Fruit fly (Drosophila melanogaster) whole organism, prepupa: ENCODE measurements around the gene PolD1.

Source experiments
- CG10631 ChIP-seq: fragments of 200-800 bp; sonication (Bioruptor generic); optimal IDR thresholded peaks from 2 replicates; lab custom pipeline; 2016; ENCODE audit warnings: missing biosample characterization, missing genetic modification characterization
- CG10669 ChIP-seq: fragments of 200-800 bp; sonication (Bioruptor generic); optimal IDR thresholded peaks from 3 replicates; lab custom pipeline; 2018; ENCODE audit warnings: missing biosample characterization, mild to moderate bottlenecking, missing genetic modification characterization, moderate library complexity
- CG11762 ChIP-seq: fragments of 200-800 bp; sonication (Bioruptor generic); optimal IDR thresholded peaks from 3 replicates; lab custom pipeline; 2016; ENCODE audit warnings: missing biosample characterization, missing genetic modification characterization; ENCODE audit not compliant: insufficient read depth
- CG11902 ChIP-seq: fragments of 200-800 bp; sonication (Bioruptor generic); optimal IDR thresholded peaks from 3 replicates; lab custom pipeline; 2016; ENCODE audit warnings: missing biosample characterization, missing genetic modification characterization
- CG15336 ChIP-seq: fragments of 200-800 bp; sonication (Bioruptor generic); IDR thresholded peaks from 2 replicates; pipeline ENCODE4 v1.3.6; 2022; ENCODE audit warnings: missing biosample characterization, missing genetic modification characterization
- CG1621 ChIP-seq: fragments of 200-800 bp; sonication (Bioruptor generic); optimal IDR thresholded peaks from 3 replicates; lab custom pipeline; 2018; ENCODE audit warnings: missing biosample characterization, mild to moderate bottlenecking, missing genetic modification characterization
- CG16779 ChIP-seq: fragments of 200-800 bp; sonication (Bioruptor generic); optimal IDR thresholded peaks from 3 replicates; lab custom pipeline; 2017; ENCODE audit warnings: missing biosample characterization, mild to moderate bottlenecking, missing genetic modification characterization
- CG4318 ChIP-seq: fragments of 200-800 bp; sonication (Bioruptor generic); optimal IDR thresholded peaks from 3 replicates; lab custom pipeline; 2017; ENCODE audit warnings: missing biosample characterization, mild to moderate bottlenecking, missing genetic modification characterization
- CG6854 ChIP-seq: fragments of 200-800 bp; sonication (Bioruptor generic); optimal IDR thresholded peaks from 2 replicates; lab custom pipeline; 2017; ENCODE audit warnings: missing biosample characterization, mild to moderate bottlenecking, missing genetic modification characterization
- CG7368 ChIP-seq: fragments of 200-800 bp; sonication (Bioruptor generic); optimal IDR thresholded peaks from 3 replicates; lab custom pipeline; 2016; ENCODE audit warnings: missing biosample characterization, missing genetic modification characterization
- CG8319 ChIP-seq: fragments of 200-800 bp; sonication (Bioruptor generic); optimal IDR thresholded peaks from 3 replicates; lab custom pipeline; 2016; ENCODE audit warnings: missing biosample characterization, missing genetic modification characterization
- CG8632 ChIP-seq: fragments of 200-800 bp; sonication (Bioruptor generic); optimal IDR thresholded peaks from 3 replicates; lab custom pipeline; 2016; ENCODE audit warnings: missing biosample characterization, missing genetic modification characterization
- CG9139 ChIP-seq: fragments of 200-800 bp; sonication (Bioruptor generic); optimal IDR thresholded peaks from 3 replicates; lab custom pipeline; 2017; ENCODE audit warnings: missing biosample characterization, mild to moderate bottlenecking, missing genetic modification characterization
- Eip78C ChIP-seq: fragments of 200-800 bp; sonication (Bioruptor generic); peaks from one replicate; lab custom pipeline; 2016; ENCODE audit warnings: missing biosample characterization, missing genetic modification characterization
- Eip93F ChIP-seq: fragments of 200-800 bp; sonication (Bioruptor generic); optimal IDR thresholded peaks from 2 replicates; lab custom pipeline; 2016; ENCODE audit warnings: missing biosample characterization, mild to moderate bottlenecking, missing genetic modification characterization
- Ets21C ChIP-seq: fragments of 200-800 bp; sonication (Bioruptor generic); optimal IDR thresholded peaks from 3 replicates; lab custom pipeline; 2016; ENCODE audit warnings: missing biosample characterization, missing genetic modification characterization
- Ets96B ChIP-seq: fragments of 200-800 bp; optimal IDR thresholded peaks from 2 replicates; lab custom pipeline; 2019; ENCODE audit warnings: missing biosample characterization, mild to moderate bottlenecking, missing genetic modification characterization, moderate library complexity
- Gug ChIP-seq: fragments of 200-800 bp; sonication (Bioruptor generic); IDR thresholded peaks from 2 replicates; pipeline ENCODE4 v1.3.6; 2022; ENCODE audit warnings: missing biosample characterization, missing genetic modification characterization
- Hr38 ChIP-seq: sonication (Bioruptor generic); optimal IDR thresholded peaks from 2 replicates; lab custom pipeline; 2016; ENCODE audit warnings: missing biosample characterization, missing genetic modification characterization
- Lpt ChIP-seq: fragments of 200-800 bp; sonication (Bioruptor generic); optimal IDR thresholded peaks from 3 replicates; lab custom pipeline; 2016; ENCODE audit warnings: missing biosample characterization, missing genetic modification characterization
- Met ChIP-seq: fragments of 200-800 bp; sonication (Bioruptor generic); optimal IDR thresholded peaks from 3 replicates; lab custom pipeline; 2016; ENCODE audit warnings: missing biosample characterization, missing genetic modification characterization
- OdsH ChIP-seq: fragments of 200-800 bp; sonication (Bioruptor generic); optimal IDR thresholded peaks from 3 replicates; lab custom pipeline; 2016; ENCODE audit warnings: missing biosample characterization, missing genetic modification characterization
- Sox102F ChIP-seq: fragments of 200-800 bp; sonication (Bioruptor generic); optimal IDR thresholded peaks from 2 replicates; lab custom pipeline; 2016; ENCODE audit warnings: missing biosample characterization, mild to moderate bottlenecking, missing genetic modification characterization
- Sox15 ChIP-seq: fragments of 200-800 bp; sonication (Bioruptor generic); optimal IDR thresholded peaks from 3 replicates; lab custom pipeline; 2016; ENCODE audit warnings: missing biosample characterization, missing genetic modification characterization
- achi ChIP-seq: fragments of 200-800 bp; sonication (Bioruptor generic); optimal IDR thresholded peaks from 3 replicates; lab custom pipeline; 2016; ENCODE audit warnings: missing biosample characterization, missing genetic modification characterization
- acj6 ChIP-seq: fragments of 200-800 bp; sonication (Bioruptor generic); optimal IDR thresholded peaks from 3 replicates; lab custom pipeline; 2016; ENCODE audit warnings: missing biosample characterization, missing genetic modification characterization
- eg ChIP-seq: fragments of 200-800 bp; sonication (Bioruptor generic); IDR thresholded peaks from 3 replicates; pipeline ENCODE4 v1.3.6; 2022; ENCODE audit warnings: missing biosample characterization, missing genetic modification characterization
- esn ChIP-seq: fragments of 200-800 bp; sonication (Bioruptor generic); optimal IDR thresholded peaks from 2 replicates; lab custom pipeline; 2016; ENCODE audit warnings: missing biosample characterization, mild to moderate bottlenecking, missing genetic modification characterization, moderate library complexity
- fkh ChIP-seq: fragments of 200-800 bp; sonication (Bioruptor generic); optimal IDR thresholded peaks from 3 replicates; lab custom pipeline; 2017; ENCODE audit warnings: missing biosample characterization, mild to moderate bottlenecking, missing genetic modification characterization, moderate library complexity
- net ChIP-seq: fragments of 200-800 bp; sonication (Bioruptor generic); optimal IDR thresholded peaks from 3 replicates; lab custom pipeline; 2016; ENCODE audit warnings: missing biosample characterization, missing genetic modification characterization
- salr ChIP-seq, 2 experiments: fragments of 200-800 bp; sonication (Bioruptor generic); optimal IDR thresholded peaks; 3 replicates each; lab custom pipeline; 2016 to 2018; ENCODE audit warnings: missing biosample characterization in 2 of 2, missing genetic modification characterization in 2 of 2, mild to moderate bottlenecking in 1 of 2
- spab ChIP-seq: fragments of 200-800 bp; sonication (Bioruptor generic); optimal IDR thresholded peaks from 2 replicates; lab custom pipeline; 2017; ENCODE audit warnings: missing biosample characterization, mild to moderate bottlenecking, missing genetic modification characterization, missing genetic modification reagents
- ss ChIP-seq, 2 experiments: fragments of 200-800 bp; sonication (Bioruptor generic); optimal IDR thresholded peaks; 2 replicates in 1 of 2; 3 replicates in 1 of 2; lab custom pipeline; 2017 to 2018; ENCODE audit warnings: mild to moderate bottlenecking in 2 of 2, missing biosample characterization in 2 of 2, missing genetic modification characterization in 2 of 2, moderate library complexity in 1 of 2
- svp ChIP-seq: fragments of 200-800 bp; sonication (Bioruptor generic); peaks from one replicate; lab custom pipeline; 2016; ENCODE audit warnings: missing biosample characterization, missing genetic modification characterization
- topi ChIP-seq: fragments of 200-800 bp; sonication (Bioruptor generic); optimal IDR thresholded peaks from 3 replicates; lab custom pipeline; 2016; ENCODE audit warnings: missing biosample characterization, missing genetic modification characterization
- vri ChIP-seq: fragments of 200-800 bp; sonication (Bioruptor generic); optimal IDR thresholded peaks from 3 replicates; lab custom pipeline; 2016; ENCODE audit warnings: missing biosample characterization, mild to moderate bottlenecking, missing genetic modification characterization

PolD1 gene

DNA sequence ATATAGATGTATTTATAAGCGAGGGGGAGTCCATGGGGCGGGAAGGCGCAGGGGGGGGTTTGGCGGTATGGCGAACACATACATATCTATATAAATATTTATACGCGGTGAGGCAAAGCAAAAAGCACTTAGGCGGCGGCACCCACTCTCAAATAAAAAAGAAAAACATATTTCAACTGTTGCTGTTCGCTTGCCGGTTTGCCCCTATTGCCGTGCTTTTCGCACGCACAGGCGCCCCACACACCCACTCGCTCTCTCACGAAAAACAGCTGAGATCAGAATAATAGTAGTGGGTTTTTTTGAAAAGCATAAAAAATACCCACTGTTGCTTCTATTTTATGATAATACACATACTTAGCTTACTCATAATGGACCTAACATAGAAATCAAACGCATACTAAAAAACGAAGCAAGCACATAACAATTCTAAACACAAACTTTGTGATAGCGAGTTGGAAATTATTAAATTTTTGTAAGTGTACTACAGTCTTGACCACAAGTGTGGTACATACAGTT, 13.6 kb upstream of the PolD1 start (continued):
- peak; percentile 76 for TF ChIP-seq Lpt (GFP tag; lab: Kevin White, UChicago)
- no peak for TF ChIP-seq ss (GFP tag; optimal IDR thresholded peaks at IDR 0.05; lab: Kevin White, UChicago)
- TF ChIP-seq CG4318 = peak; percentile 61
- TF ChIP-seq CG10631 (GFP tag; lab: Kevin White, UChicago) = peak; percentile 23
- peak; percentile 48 for TF ChIP-seq esn (GFP tag; lab: Kevin White, UChicago)
- TF ChIP-seq CG11902 (GFP tag; lab: Kevin White, UChicago) = no peak
- no peak for TF ChIP-seq CG1621 (tag; lab: Kevin White, UChicago)
- TF ChIP-seq CG15336 (GFP tag; lab: Robert Waterston, UW) = peak; percentile 91
- TF ChIP-seq salr (GFP tag; optimal IDR thresholded peaks at IDR 0.05; lab: Kevin White, UChicago) = peak in 1 of 2 experiments; percentile 60
- TF ChIP-seq vri = peak; percentile 59
- TF ChIP-seq Sox15 = peak; percentile 23
- TF ChIP-seq Hr38 (GFP tag; lab: Kevin White, UChicago) = peak; percentile 16
- no peak for TF ChIP-seq CG16779 (tag; lab: Kevin White, UChicago)
- peak; percentile 70 for TF ChIP-seq OdsH (GFP tag; lab: Kevin White, UChicago)
- no peak for TF ChIP-seq CG10669 (GFP tag; lab: Kevin White, UChicago)
- TF ChIP-seq topi (GFP tag; lab: Kevin White, UChicago) = peak; percentile 16
- peak; percentile 67 for TF ChIP-seq achi (GFP tag; lab: Kevin White, UChicago)
- TF ChIP-seq Ets21C (GFP tag; lab: Kevin White, UChicago) = no peak
- TF ChIP-seq Gug (GFP tag; lab: Robert Waterston, UW) = peak; percentile 60
- no peak for TF ChIP-seq CG6854
- TF ChIP-seq Eip93F = no peak
- no peak for TF ChIP-seq Ets96B (tag; lab: Kevin White, UChicago)

DNA sequence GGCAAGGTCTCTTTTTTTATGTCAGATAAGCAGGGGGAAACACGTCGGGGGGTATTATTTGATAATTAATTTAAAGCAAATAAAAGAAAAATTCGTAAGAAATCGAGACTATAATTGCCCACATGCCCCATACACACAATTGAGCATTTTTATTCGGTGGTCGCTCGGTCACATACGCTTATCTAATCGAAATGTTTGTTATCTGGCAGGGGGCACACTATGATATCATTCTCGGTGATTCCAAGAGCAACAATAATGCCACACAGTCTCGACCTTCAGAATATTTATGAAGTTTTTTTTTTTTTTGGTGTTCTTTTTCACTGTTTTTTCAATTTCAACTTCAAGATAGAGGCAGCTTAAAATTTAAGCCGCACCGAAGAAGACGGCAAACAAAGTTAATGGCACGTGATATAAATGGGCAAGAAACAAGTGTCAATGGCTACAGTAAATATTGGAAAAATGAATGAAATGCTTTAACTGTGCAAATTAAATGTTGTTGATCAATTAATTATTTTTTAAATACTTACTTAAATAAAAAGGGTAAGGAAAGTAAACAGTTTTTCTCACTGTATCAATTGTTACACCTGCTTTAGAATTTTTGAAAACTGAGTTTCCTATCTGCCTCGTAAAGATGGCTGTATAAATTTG, 11.9 kb upstream of the PolD1 start:
- no peak for TF ChIP-seq spab (GFP tag; lab: Kevin White, UChicago)
- peak; percentile 37 for TF ChIP-seq CG8632 (GFP tag; lab: Kevin White, UChicago)
- TF ChIP-seq CG8319 (GFP tag; lab: Kevin White, UChicago) = no peak
- TF ChIP-seq Sox102F (GFP tag; lab: Kevin White, UChicago) = no peak
- TF ChIP-seq vri = peak; percentile 76
- TF ChIP-seq Gug (GFP tag; lab: Robert Waterston, UW) = no peak
- peak; percentile 69 for TF ChIP-seq Eip78C
- TF ChIP-seq Met (GFP tag; lab: Kevin White, UChicago) = peak; percentile 32
- peak; percentile 79 for TF ChIP-seq fkh (GFP tag; lab: Kevin White, UChicago)
- no peak for TF ChIP-seq eg (GFP tag; lab: Robert Waterston, UW)
- no peak for TF ChIP-seq acj6 (GFP tag; lab: Kevin White, UChicago)
- TF ChIP-seq esn (GFP tag; lab: Kevin White, UChicago) = peak; percentile 38

DNA sequence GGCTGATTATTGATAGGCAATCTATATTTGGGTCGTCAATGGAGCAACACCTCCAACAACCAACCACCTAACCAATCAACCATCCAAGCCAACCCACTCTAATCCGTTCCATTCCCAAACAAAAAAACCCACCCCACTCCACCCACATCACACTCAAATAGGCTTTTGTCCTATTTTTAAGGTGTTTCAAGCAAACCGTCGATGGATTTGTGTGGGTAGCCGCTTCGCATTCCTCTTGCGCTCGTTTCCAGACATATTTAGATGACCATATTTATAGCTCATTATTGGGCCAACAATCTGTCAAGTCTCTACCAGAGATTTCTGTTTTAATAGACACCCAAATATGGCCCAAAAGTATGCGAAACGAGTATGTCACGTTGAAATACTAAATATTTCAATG, 10.6 kb upstream of the PolD1 start:
- TF ChIP-seq Met (GFP tag; lab: Kevin White, UChicago) (no peak), CG8319 (GFP tag; lab: Kevin White, UChicago) (no peak), CG11762 (GFP tag; lab: Kevin White, UChicago) (no peak), CG9139 (no peak), CG7368 (GFP tag; lab: Kevin White, UChicago) (no peak), CG4318 (no peak), net (no peak), svp (GFP tag; lab: Kevin White, UChicago) (no peak), salr (GFP tag; optimal IDR thresholded peaks at IDR 0.05; lab: Kevin White, UChicago) (no peak)
